Worm (Caenorhabditis elegans): ENCODE measurements around the gene F37A8.5.
A peak's percentile ranks its signal among the peaks of the same experiment; 100 is the strongest.

F37A8.5 gene

ce11 chrIII:3957119-3957739 is 805 bp downstream of the F37A8.5 start:
- TF ChIP-seq nhr-11 (tag; optimal IDR thresholded peaks at IDR 0.05): no peak
- no peak for TF ChIP-seq fax-1 (tag; optimal IDR thresholded peaks at IDR 0.05)
- TF ChIP-seq sox-4 (tag; optimal IDR thresholded peaks at IDR 0.05): no peak
- TF ChIP-seq eyg-1 (tag; optimal IDR thresholded peaks at IDR 0.05): no peak
- TF ChIP-seq elt-2 (tag; optimal IDR thresholded peaks at IDR 0.05): no peak
- TF ChIP-seq ceh-19 (GFP tag; optimal IDR thresholded peaks at IDR 0.05): no peak
- no peak for TF ChIP-seq C08G9.2 (tag; optimal IDR thresholded peaks at IDR 0.05)
- TF ChIP-seq ama-1 (optimal IDR thresholded peaks at IDR 0.05): no peak
- no peak for TF ChIP-seq madf-2 (tag; optimal IDR thresholded peaks at IDR 0.05)
- no peak for TF ChIP-seq gmeb-2 (tag; optimal IDR thresholded peaks at IDR 0.05)
- TF ChIP-seq pax-1 (tag; optimal IDR thresholded peaks at IDR 0.05): no peak
- no peak for TF ChIP-seq ceh-31 (tag; optimal IDR thresholded peaks at IDR 0.05)
- no peak for TF ChIP-seq rnt-1 (tag; optimal IDR thresholded peaks at IDR 0.05)

ce11 chrIII:3957850-3958249 is 1.4 kb downstream of the F37A8.5 start:
- TF ChIP-seq ceh-34 (tag; optimal IDR thresholded peaks at IDR 0.05) (no peak), ceh-30 (tag; optimal IDR thresholded peaks at IDR 0.05) (no peak), hlh-8 (tag; optimal IDR thresholded peaks at IDR 0.05) (no peak), gmeb-2 (tag; optimal IDR thresholded peaks at IDR 0.05) (no peak), ahr-1 (tag; optimal IDR thresholded peaks at IDR 0.05) (no peak), syd-9 (tag; optimal IDR thresholded peaks at IDR 0.05) (no peak), unc-86 (tag; optimal IDR thresholded peaks at IDR 0.05) (no peak), che-1 (tag; optimal IDR thresholded peaks at IDR 0.05) (no peak), ets-4 (tag; optimal IDR thresholded peaks at IDR 0.05) (no peak), nfya-1 (tag; optimal IDR thresholded peaks at IDR 0.05) (no peak), sox-2 (GFP tag; IDR thresholded peaks at IDR 0.05) (no peak), elt-2 (tag; optimal IDR thresholded peaks at IDR 0.05) (no peak), npax-4 (tag; optimal IDR thresholded peaks at IDR 0.05) (no peak), ceh-31 (tag; optimal IDR thresholded peaks at IDR 0.05) (no peak), dve-1 (tag; optimal IDR thresholded peaks at IDR 0.05) (no peak), ceh-18 (tag; optimal IDR thresholded peaks at IDR 0.05) (no peak), ama-1 (optimal IDR thresholded peaks at IDR 0.05) (no peak)

DNA sequence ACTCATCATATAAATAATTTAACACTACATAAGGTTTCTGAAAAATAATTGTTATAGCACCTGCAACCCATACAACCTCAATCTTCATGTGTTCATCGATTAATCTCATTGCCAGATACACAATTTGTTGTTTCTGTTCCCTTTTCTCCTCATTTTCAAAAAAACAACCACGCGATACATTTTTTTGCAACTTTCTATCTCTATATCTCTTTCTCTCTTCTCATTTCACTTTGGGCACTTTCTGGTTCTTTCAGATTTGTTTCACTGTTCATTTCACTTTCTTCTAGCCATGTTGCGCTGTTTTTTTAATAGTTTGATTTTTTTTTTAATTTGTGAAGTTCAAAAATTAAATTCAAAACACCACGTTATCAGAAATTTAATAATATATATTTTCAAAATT is 2.8 kb downstream of the F37A8.5 start:
- TF ChIP-seq hlh-30 (tag; optimal IDR thresholded peaks at IDR 0.05; ENCODE audit: insufficient read depth): no peak
- TF ChIP-seq npax-4 (tag; optimal IDR thresholded peaks at IDR 0.05): no peak
- no peak for TF ChIP-seq lin-11 (tag; optimal IDR thresholded peaks at IDR 0.05)
- TF ChIP-seq ceh-22 (tag; optimal IDR thresholded peaks at IDR 0.05): no peak
- TF ChIP-seq hlh-8 (tag; optimal IDR thresholded peaks at IDR 0.05): no peak
- TF ChIP-seq zip-5 (tag; optimal IDR thresholded peaks at IDR 0.05): no peak
- TF ChIP-seq mec-3 (tag; optimal IDR thresholded peaks at IDR 0.05; ENCODE audit: borderline replicate concordance): no peak
- TF ChIP-seq hlh-15 (tag; optimal IDR thresholded peaks at IDR 0.05): no peak
- TF ChIP-seq K09A11.1 (tag; optimal IDR thresholded peaks at IDR 0.05; ENCODE audit: insufficient read depth): no peak
- no peak for TF ChIP-seq C08G9.2 (tag; optimal IDR thresholded peaks at IDR 0.05)
- TF ChIP-seq ceh-24 (tag; optimal IDR thresholded peaks at IDR 0.05): no peak

- TF ChIP-seq F13H6.1 (tag; optimal IDR thresholded peaks at IDR 0.05) (no peak), elt-2 (tag; optimal IDR thresholded peaks at IDR 0.05) (peak; percentile 34), hlh-30 (tag; optimal IDR thresholded peaks at IDR 0.05; ENCODE audit: insufficient read depth) (peak; percentile 31)
Measured at ce11 chrIII:3959987-3960386, 3.6 kb downstream of the F37A8.5 start, which contains the start of gene R10E9.3. R10E9.3 (plus strand) TSS chrIII:3960221.

DNA sequence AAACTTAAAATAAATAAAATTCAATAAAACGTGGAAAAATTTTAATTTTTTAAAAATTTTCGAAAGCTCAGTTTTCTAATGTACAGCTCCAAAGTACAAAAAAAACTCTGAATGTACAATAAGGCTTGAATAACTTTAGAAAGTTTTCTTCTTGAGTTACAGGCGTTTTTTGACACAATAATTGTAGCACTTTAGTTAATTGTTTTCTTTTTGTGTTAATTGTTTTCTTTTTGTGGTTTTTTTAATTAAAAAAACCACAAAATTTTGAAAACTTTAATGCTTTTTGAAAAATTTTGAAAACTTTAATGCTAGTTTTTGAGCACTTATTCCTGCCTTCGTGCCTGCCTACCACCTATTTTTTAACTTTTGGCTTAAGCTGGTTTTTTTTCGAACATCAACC is 7.8 kb downstream of the F37A8.5 start, which contains the start of gene R10E9.2:
Gene R10E9.2, minus strand, starts transcription at position 101 of the 400 bp plus-strand sequence.
- TF ChIP-seq rnt-1 (tag; optimal IDR thresholded peaks at IDR 0.05) (no peak), sox-4 (tag; optimal IDR thresholded peaks at IDR 0.05) (no peak), unc-55 (GFP tag; optimal IDR thresholded peaks at IDR 0.05) (no peak), pros-1 (tag; optimal IDR thresholded peaks at IDR 0.05) (no peak), pax-1 (tag; optimal IDR thresholded peaks at IDR 0.05) (no peak)
